Worm (Caenorhabditis elegans) whole organism, L3 larva: Measurements from ENCODE around the gene F23B12.1.
A peak's percentile ranks its signal among the peaks of the same experiment; 100 is the strongest.

Source experiments
- elt-2 ChIP-seq: sonication (generic microtip); optimal IDR thresholded peaks from 2 replicates; lab custom pipeline; 2016; ENCODE audit warnings: missing genetic modification reagents, mild to moderate bottlenecking, missing genetic modification characterization, missing compliant biosample characterization
- mml-1 ChIP-seq: fragments of 150-350 bp; sonication (generic microtip); optimal IDR thresholded peaks from 3 replicates; lab custom pipeline; 2014; ENCODE audit warnings: missing biosample characterization, missing genetic modification characterization
- nhr-28 ChIP-seq: fragments of 150-350 bp; optimal IDR thresholded peaks from 2 replicates; lab custom pipeline; 2014; ENCODE audit warnings: missing biosample characterization, missing genetic modification characterization
- pqm-1 ChIP-seq: fragments of 150-350 bp; optimal IDR thresholded peaks from 2 replicates; lab custom pipeline; 2017; ENCODE audit warnings: missing biosample characterization, missing genetic modification characterization, inconsistent platforms
- snpc-4 ChIP-seq: fragments of 150-350 bp; optimal IDR thresholded peaks from 2 replicates; lab custom pipeline; 2014; ENCODE audit warnings: missing biosample characterization, missing genetic modification characterization

F23B12.1 gene

DNA sequence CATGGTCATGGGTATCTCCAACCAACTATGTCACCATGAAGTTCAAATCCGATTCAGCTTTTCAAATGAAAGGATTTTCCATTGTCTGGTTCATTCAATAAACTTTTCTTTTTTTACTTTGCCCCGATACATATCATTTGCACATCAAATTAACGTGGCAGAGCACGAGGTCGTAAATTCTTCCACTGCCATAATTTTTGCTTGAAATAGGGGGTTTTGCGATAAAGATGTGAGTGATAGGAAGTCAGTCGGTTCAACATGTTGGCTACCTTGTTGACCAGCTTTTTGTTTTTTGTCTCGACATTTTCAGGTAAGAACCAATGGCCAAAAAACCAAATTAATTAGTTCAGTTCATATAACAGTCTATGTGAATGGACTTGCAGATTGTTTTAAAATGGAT, 47.7 kb downstream of the F23B12.1 start, which contains the start of gene clec-54:
Gene clec-54, plus strand, starts transcription at position 224 of the 400 bp plus-strand sequence.
- peak; percentile 48 for TF ChIP-seq elt-2
- no peak for TF ChIP-seq mml-1
- peak; percentile 5 for TF ChIP-seq pqm-1 (tag; lab: Kevin White, UChicago)

DNA sequence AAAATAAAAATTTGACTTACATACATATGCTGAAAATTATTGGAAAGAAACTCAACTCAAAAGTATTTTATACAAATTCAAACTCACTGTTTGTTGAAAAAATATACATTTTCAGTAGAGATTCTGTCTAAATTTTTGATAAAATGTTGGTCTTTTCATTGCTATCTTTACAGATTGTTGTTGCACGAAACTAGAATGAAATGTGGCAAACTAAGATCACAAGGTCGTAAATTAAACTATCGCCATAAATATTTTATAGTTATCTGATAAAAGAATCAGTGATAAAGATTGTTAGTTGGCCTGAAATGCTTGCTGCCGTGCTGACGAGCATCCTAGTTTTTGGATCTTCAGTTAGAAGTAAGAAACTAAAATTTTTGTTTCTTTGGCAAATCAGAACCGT, 50.0 kb downstream of the F23B12.1 start, which contains the start of gene clec-55:
Gene clec-55, plus strand, starts transcription at position 301 of the 400 bp plus-strand sequence.
- TF ChIP-seq snpc-4 (no peak), nhr-28 (tag; lab: Kevin White, UChicago) (no peak), elt-2 (peak; percentile 44)
